Worm (Caenorhabditis elegans): ENCODE results near the gene lgc-42.
A peak's percentile ranks its signal among the peaks of the same experiment; 100 is the strongest.

Gene lgc-42

DNA sequence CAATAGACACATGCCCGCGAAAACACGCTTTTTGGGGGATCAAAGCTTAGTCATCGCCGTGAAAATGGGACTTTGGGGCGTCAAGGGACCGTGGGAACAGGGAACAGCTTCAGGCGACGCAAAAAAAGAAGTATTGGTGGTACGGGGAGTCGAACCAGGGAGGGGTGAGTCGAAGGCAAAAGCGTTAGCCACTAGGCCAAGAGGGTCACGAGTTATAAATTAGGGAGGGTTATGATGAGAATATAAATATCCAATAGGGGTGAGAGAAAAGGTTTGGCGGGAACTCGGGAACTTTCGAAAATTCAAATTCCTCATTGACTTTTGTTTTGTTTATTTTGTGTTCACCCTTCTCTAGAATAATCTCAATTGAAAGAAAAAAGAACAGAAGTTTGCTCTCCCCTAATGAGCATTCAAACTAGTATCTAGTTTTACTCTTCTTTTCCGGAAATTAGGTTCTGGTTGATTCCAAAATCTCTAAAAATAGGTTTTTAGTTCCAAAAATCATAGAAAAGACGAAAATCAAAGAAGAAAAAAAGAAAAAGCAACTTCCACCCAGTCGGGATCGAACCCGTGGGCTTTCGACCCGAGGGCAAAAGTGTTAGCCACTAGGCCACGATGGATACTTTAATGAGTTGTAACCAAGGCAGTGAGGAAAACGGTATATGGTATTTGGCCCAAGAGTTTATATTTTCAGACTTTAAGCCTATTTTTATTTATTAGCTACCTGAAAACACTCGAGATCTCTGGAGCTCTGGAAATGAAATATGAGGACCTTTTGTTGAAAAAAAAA lies 33.3 kb downstream of the lgc-42 start (continued):
- no peak for TF ChIP-seq F37B4.10 (GFP tag; IDR thresholded peaks at IDR 0.05)
- 0 out of 2 replicates have a peak, but pooled peaks have one; percentile 74 for TF ChIP-seq ceh-58 (GFP tag; IDR thresholded peaks at IDR 0.05)
- no peak for TF ChIP-seq nhr-80 (tag; optimal IDR thresholded peaks at IDR 0.05)
- TF ChIP-seq lin-54 (GFP tag; optimal IDR thresholded peaks at IDR 0.05): peak; percentile 34
- TF ChIP-seq aptf-3 (GFP tag; IDR thresholded peaks at IDR 0.05): no peak
- TF ChIP-seq nhr-179 (tag; optimal IDR thresholded peaks at IDR 0.05): no peak
- no peak for TF ChIP-seq lir-1 (GFP tag; conservative IDR thresholded peaks at IDR 0.05)
- TF ChIP-seq somi-1 (GFP tag; optimal IDR thresholded peaks at IDR 0.05): no peak
- TF ChIP-seq unc-62 (GFP tag; optimal IDR thresholded peaks at IDR 0.05): no peak
- peak; percentile 53 for TF ChIP-seq madf-6 (GFP tag; IDR thresholded peaks at IDR 0.05)
- no peak for TF ChIP-seq egl-44 (GFP tag; IDR thresholded peaks at IDR 0.05)
- no peak for TF ChIP-seq Y53F4B.3 (GFP tag; IDR thresholded peaks at IDR 0.05)
- peak; percentile 67 for TF ChIP-seq rpc-1 (optimal IDR thresholded peaks at IDR 0.05)
- peak; percentile 92 for TF ChIP-seq rpc-1 (tag; optimal IDR thresholded peaks at IDR 0.05)
- peak in 1 of 3 experiments; percentile 46 for TF ChIP-seq lin-35 (GFP tag; optimal IDR thresholded peaks at IDR 0.05)
- 0 out of 2 replicates have a peak, but pooled peaks have one; percentile 39 for TF ChIP-seq Y95B8A.8 (GFP tag; IDR thresholded peaks at IDR 0.05)
- no peak for TF ChIP-seq egl-18 (GFP tag; IDR thresholded peaks at IDR 0.05)
- TF ChIP-seq lin-40 (tag; optimal IDR thresholded peaks at IDR 0.05): no peak
- TF ChIP-seq ceh-27 (GFP tag; optimal IDR thresholded peaks at IDR 0.05): no peak
- no peak for TF ChIP-seq let-526 (GFP tag; IDR thresholded peaks at IDR 0.05)
- no peak for TF ChIP-seq dpl-1 (GFP tag; optimal IDR thresholded peaks at IDR 0.05)
- no peak for TF ChIP-seq nhr-27 (tag; optimal IDR thresholded peaks at IDR 0.05)
- peak; percentile 13 for TF ChIP-seq F49E8.2 (tag; optimal IDR thresholded peaks at IDR 0.05; ENCODE audit: insufficient read depth)
- no peak for TF ChIP-seq ztf-6 (GFP tag; IDR thresholded peaks at IDR 0.05)
- TF ChIP-seq athp-1 (tag; optimal IDR thresholded peaks at IDR 0.05): no peak
- no peak for TF ChIP-seq bed-1 (GFP tag; IDR thresholded peaks at IDR 0.05)
- TF ChIP-seq K11D2.4 (GFP tag; IDR thresholded peaks at IDR 0.05): 0 out of 2 replicates have a peak, but pooled peaks have one; percentile 10
- TF ChIP-seq F33H1.4 (GFP tag; IDR thresholded peaks at IDR 0.05): peak; percentile 10; the same call in 1 of the 2 replicates
- peak; percentile 31 for TF ChIP-seq snpc-4 (GFP tag; optimal IDR thresholded peaks at IDR 0.05)
- no peak for TF ChIP-seq snpc-4 (tag; optimal IDR thresholded peaks at IDR 0.05)
- TF ChIP-seq rcor-1 (GFP tag; IDR thresholded peaks at IDR 0.05): 0 out of 2 replicates have a peak, but pooled peaks have one; percentile 26
- TF ChIP-seq F10E7.11 (tag; optimal IDR thresholded peaks at IDR 0.05): no peak
- TF ChIP-seq die-1 (tag; optimal IDR thresholded peaks at IDR 0.05): peak; percentile 73
- TF ChIP-seq tbx-9 (tag; optimal IDR thresholded peaks at IDR 0.05; ENCODE audit: borderline replicate concordance): no peak
- peak; percentile 57 for TF ChIP-seq mes-4 (tag; optimal IDR thresholded peaks at IDR 0.05)
- TF ChIP-seq zim-3 (tag; optimal IDR thresholded peaks at IDR 0.05): no peak
- TF ChIP-seq mxl-1 (tag; optimal IDR thresholded peaks at IDR 0.05): peak; percentile 69
- no peak for TF ChIP-seq ccch-3 (GFP tag; optimal IDR thresholded peaks at IDR 0.05)
- TF ChIP-seq snpc-1.1 (tag; optimal IDR thresholded peaks at IDR 0.05; ENCODE audit: insufficient read depth): no peak
- no peak for TF ChIP-seq repo-1 (tag; optimal IDR thresholded peaks at IDR 0.05)
- TF ChIP-seq B0035.1 (tag; optimal IDR thresholded peaks at IDR 0.05): peak; percentile 14
